Worm (Caenorhabditis elegans) whole organism, L2 larva: ENCODE measurements around the gene gnrr-3.
A peak's percentile ranks its signal among the peaks of the same experiment; 100 is the strongest.

ENCODE experiments used
- C34F6.9 ChIP-seq: fragments of 150-350 bp; optimal IDR thresholded peaks from 2 replicates; lab custom pipeline; 2014; ENCODE audit warnings: missing biosample characterization, missing genetic modification characterization
- F13H6.1 ChIP-seq: sonication (generic microtip); optimal IDR thresholded peaks from 2 replicates; lab custom pipeline; 2016; ENCODE audit warnings: missing genetic modification characterization, missing compliant biosample characterization
- R02D3.7 ChIP-seq: fragments of 150-350 bp; optimal IDR thresholded peaks from 2 replicates; lab custom pipeline; 2014; ENCODE audit warnings: missing biosample characterization, missing genetic modification characterization
- ZK546.5 ChIP-seq: sonication (generic microtip); optimal IDR thresholded peaks from 2 replicates; lab custom pipeline; 2017; ENCODE audit warnings: missing biosample characterization, missing genetic modification characterization
- ama-1 ChIP-seq: fragments of 150-350 bp; optimal IDR thresholded peaks from 2 replicates; lab custom pipeline; 2018; ENCODE audit warnings: inconsistent platforms
- blmp-1 ChIP-seq: sonication (generic microtip); optimal IDR thresholded peaks from 2 replicates; lab custom pipeline; 2017; ENCODE audit warnings: missing genetic modification characterization, mild to moderate bottlenecking, missing compliant biosample characterization, antibody characterized with exemption, moderate library complexity; ENCODE audit not compliant: insufficient read depth
- ceh-16 ChIP-seq: fragments of 150-350 bp; optimal IDR thresholded peaks from 2 replicates; lab custom pipeline; 2014; ENCODE audit warnings: missing biosample characterization, missing genetic modification characterization
- crh-2 ChIP-seq: sonication (generic microtip); optimal IDR thresholded peaks from 2 replicates; lab custom pipeline; 2017; ENCODE audit warnings: missing biosample characterization, missing genetic modification characterization
- egl-27 ChIP-seq: sonication (generic microtip); optimal IDR thresholded peaks from 3 replicates; lab custom pipeline; 2017; ENCODE audit warnings: missing biosample characterization, missing genetic modification reagents, missing genetic modification characterization
- elt-1 ChIP-seq: fragments of 150-350 bp; optimal IDR thresholded peaks from 2 replicates; lab custom pipeline; 2014; ENCODE audit warnings: missing biosample characterization, missing genetic modification characterization
- elt-3 ChIP-seq: sonication (generic microtip); optimal IDR thresholded peaks from 2 replicates; lab custom pipeline; 2017; ENCODE audit warnings: missing biosample characterization, missing genetic modification characterization
- fos-1 ChIP-seq: fragments of 150-350 bp; optimal IDR thresholded peaks from 2 replicates; lab custom pipeline; 2014; ENCODE audit warnings: missing biosample characterization, missing genetic modification characterization
- lin-11 ChIP-seq: fragments of 150-350 bp; sonication (generic microtip); optimal IDR thresholded peaks from 2 replicates; lab custom pipeline; 2014; ENCODE audit warnings: missing biosample characterization, missing genetic modification characterization, inconsistent platforms, mixed read lengths
- lin-39 ChIP-seq: fragments of 150-350 bp; optimal IDR thresholded peaks from 2 replicates; lab custom pipeline; 2014; ENCODE audit warnings: missing biosample characterization, missing genetic modification reagents, missing genetic modification characterization
- lsy-2 ChIP-seq, 2 experiments: fragments of 150-350 bp in 1 of 2; sonication (generic microtip) in 1 of 2; optimal IDR thresholded peaks; 2 replicates each; lab custom pipeline; 2014 to 2017; ENCODE audit warnings: missing biosample characterization in 2 of 2, missing genetic modification characterization in 2 of 2
- mbf-1 ChIP-seq: sonication (generic microtip); optimal IDR thresholded peaks from 2 replicates; lab custom pipeline; 2017; ENCODE audit warnings: missing biosample characterization, missing genetic modification characterization
- mdl-1 ChIP-seq, 2 experiments: fragments of 150-350 bp in 1 of 2; sonication (generic microtip) in 1 of 2; optimal IDR thresholded peaks; 2 replicates each; lab custom pipeline; 2017; ENCODE audit warnings: missing biosample characterization in 2 of 2, missing genetic modification characterization in 2 of 2
- nhr-10 ChIP-seq: sonication (generic microtip); optimal IDR thresholded peaks from 2 replicates; lab custom pipeline; 2017; ENCODE audit warnings: missing biosample characterization, missing genetic modification characterization
- nhr-12 ChIP-seq: fragments of 150-350 bp; optimal IDR thresholded peaks from 2 replicates; lab custom pipeline; 2014; ENCODE audit warnings: missing biosample characterization, missing genetic modification characterization
- nhr-129 ChIP-seq: fragments of 150-350 bp; optimal IDR thresholded peaks from 2 replicates; lab custom pipeline; 2014; ENCODE audit warnings: missing biosample characterization, missing genetic modification characterization
- nhr-21 ChIP-seq: fragments of 150-350 bp; optimal IDR thresholded peaks from 2 replicates; lab custom pipeline; 2014; ENCODE audit warnings: missing biosample characterization, missing genetic modification characterization
- nhr-23 ChIP-seq: fragments of 150-350 bp; optimal IDR thresholded peaks from 2 replicates; lab custom pipeline; 2014; ENCODE audit warnings: missing biosample characterization, missing genetic modification reagents, missing genetic modification characterization
- nhr-237 ChIP-seq: fragments of 150-350 bp; optimal IDR thresholded peaks from 2 replicates; lab custom pipeline; 2014; ENCODE audit warnings: missing biosample characterization, missing genetic modification characterization
- nhr-25 ChIP-seq: fragments of 150-350 bp; sonication (generic microtip); optimal IDR thresholded peaks from 3 replicates; lab custom pipeline; 2014; ENCODE audit warnings: missing biosample characterization, missing genetic modification characterization
- nhr-77 ChIP-seq: fragments of 150-350 bp; optimal IDR thresholded peaks from 2 replicates; lab custom pipeline; 2014; ENCODE audit warnings: missing biosample characterization, missing genetic modification characterization
- sem-4 ChIP-seq: fragments of 150-350 bp; optimal IDR thresholded peaks from 2 replicates; lab custom pipeline; 2014; ENCODE audit warnings: missing biosample characterization, missing genetic modification reagents, missing genetic modification characterization
- skn-1 ChIP-seq: sonication (generic microtip); optimal IDR thresholded peaks from 2 replicates; lab custom pipeline; 2017; ENCODE audit warnings: missing biosample characterization, missing genetic modification characterization
- sma-9 ChIP-seq, 2 experiments: fragments of 150-350 bp in 1 of 2; sonication (generic microtip) in 1 of 2; optimal IDR thresholded peaks; 2 replicates each; lab custom pipeline; 2014 to 2016; ENCODE audit warnings: missing genetic modification characterization in 2 of 2, mild to moderate bottlenecking in 1 of 2, missing biosample characterization in 1 of 2, missing compliant biosample characterization in 1 of 2, missing genetic modification reagents in 1 of 2, moderate library complexity in 1 of 2
- unc-39 ChIP-seq: fragments of 150-350 bp; optimal IDR thresholded peaks from 2 replicates; lab custom pipeline; 2014; ENCODE audit warnings: missing biosample characterization, missing genetic modification characterization
- unc-55 ChIP-seq: fragments of 150-350 bp; sonication (generic microtip); optimal IDR thresholded peaks from 3 replicates; lab custom pipeline; 2014; ENCODE audit warnings: missing biosample characterization, missing genetic modification reagents, missing genetic modification characterization
- unc-62 ChIP-seq: fragments of 150-350 bp; optimal IDR thresholded peaks from 2 replicates; lab custom pipeline; 2014; ENCODE audit warnings: missing biosample characterization, missing genetic modification reagents, missing genetic modification characterization
- ztf-1 ChIP-seq: fragments of 200-800 bp; sonication (Bioruptor generic); conservative IDR thresholded peaks from 2 replicates; pipeline ENCODE4 v1.3.6; 2022; ENCODE audit warnings: missing genetic modification characterization, missing compliant biosample characterization
- ztf-11 ChIP-seq: sonication (generic microtip); optimal IDR thresholded peaks from 2 replicates; lab custom pipeline; 2017; ENCODE audit warnings: missing biosample characterization, missing genetic modification characterization
- ztf-4 ChIP-seq: fragments of 150-350 bp; optimal IDR thresholded peaks from 2 replicates; lab custom pipeline; 2014; ENCODE audit warnings: missing biosample characterization, missing genetic modification characterization

The gnrr-3 gene

DNA sequence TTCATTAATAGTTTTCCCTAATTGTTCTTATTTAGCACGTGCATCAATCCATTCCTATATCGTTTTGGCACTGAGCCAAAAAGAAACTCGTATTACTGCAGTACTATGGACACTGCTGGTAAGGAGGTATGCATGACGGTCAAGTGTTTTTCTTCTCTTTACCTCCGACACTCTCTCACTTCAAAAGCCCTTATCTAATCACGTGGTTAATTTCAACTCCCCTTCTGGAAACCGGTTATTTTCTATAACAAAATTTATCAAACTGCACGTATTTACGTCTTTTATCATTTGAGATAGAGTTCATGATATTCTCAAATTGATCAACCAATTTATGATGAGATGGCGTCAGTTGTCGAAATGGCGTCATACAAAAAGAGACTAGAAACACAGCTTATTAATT lies 2.4 kb downstream of the gnrr-3 start (continued):
- TF ChIP-seq nhr-10 (tag; lab: Kevin White, UChicago) (no peak), R02D3.7 (tag; lab: Kevin White, UChicago) (no peak), F13H6.1 (tag; lab: Kevin White, UChicago) (peak; percentile 73), sma-9 (GFP tag; optimal IDR thresholded peaks at IDR 0.05; lab: Kevin White, UChicago) (peak; percentile 92), sma-9 (tag; optimal IDR thresholded peaks at IDR 0.05; lab: Kevin White, UChicago) (no peak), nhr-21 (peak; percentile 59), unc-62 (GFP tag; lab: Kevin White, UChicago) (no peak), egl-27 (tag; lab: Kevin White, UChicago) (no peak), ZK546.5 (tag; lab: Kevin White, UChicago) (no peak), unc-55 (no peak), lin-11 (tag; lab: Kevin White, UChicago) (no peak), ama-1 (lab: Kevin White, UChicago) (no peak), ztf-4 (tag; lab: Kevin White, UChicago) (no peak), lsy-2 (tag; optimal IDR thresholded peaks at IDR 0.05; lab: Kevin White, UChicago) (no peak), nhr-129 (peak; percentile 47), blmp-1 (peak; percentile 77), nhr-237 (no peak), skn-1 (peak; percentile 4), mdl-1 (tag; optimal IDR thresholded peaks at IDR 0.05; lab: Kevin White, UChicago) (peak in 1 of 2 experiments; percentile 44), C34F6.9 (tag; lab: Kevin White, UChicago) (peak; percentile 33)

DNA sequence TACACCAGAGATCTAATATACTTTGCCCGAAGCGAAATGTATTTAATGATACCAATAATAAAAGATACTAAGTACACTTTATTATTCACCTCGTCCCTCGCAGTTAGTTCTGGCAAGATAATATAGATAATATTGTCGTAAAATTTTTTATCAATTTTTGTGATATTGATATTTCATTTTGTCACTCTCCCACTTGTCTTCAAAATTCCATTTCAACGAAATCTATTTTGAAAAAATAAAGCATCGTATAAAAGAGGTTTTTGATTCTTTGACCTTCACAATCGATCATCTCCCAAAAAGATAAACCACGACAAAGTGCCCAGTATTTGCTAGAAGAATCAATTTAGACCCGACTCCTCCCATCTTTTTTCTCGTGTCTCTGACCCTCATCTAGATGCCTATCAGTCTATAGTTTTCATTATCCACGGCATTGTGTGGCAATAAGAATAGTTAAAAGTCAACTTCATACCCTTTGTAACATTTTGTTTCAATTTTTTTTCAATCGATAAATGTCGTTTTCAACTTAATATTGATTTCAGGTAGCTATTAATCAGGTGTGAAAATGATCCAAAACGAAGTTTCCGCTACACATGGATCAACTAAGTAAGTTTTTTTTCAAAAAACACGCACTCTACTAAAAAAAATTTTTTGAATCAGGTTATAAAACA lies 4.6 kb downstream of the gnrr-3 start, which contains the start of gene cbs-1:
Gene cbs-1 (plus strand): TSS at position 534 of the 668 bp plus-strand sequence.
- TF ChIP-seq nhr-21 (no peak), fos-1 (tag; lab: Kevin White, UChicago) (peak; percentile 65), sma-9 (GFP tag; optimal IDR thresholded peaks at IDR 0.05; lab: Kevin White, UChicago) (peak; percentile 17), sma-9 (tag; optimal IDR thresholded peaks at IDR 0.05; lab: Kevin White, UChicago) (no peak), nhr-25 (tag; lab: Kevin White, UChicago) (peak; percentile 54), nhr-23 (tag; lab: Kevin White, UChicago) (no peak), nhr-237 (no peak), nhr-77 (tag; lab: Kevin White, UChicago) (no peak), ama-1 (lab: Kevin White, UChicago) (peak; percentile 18)

DNA sequence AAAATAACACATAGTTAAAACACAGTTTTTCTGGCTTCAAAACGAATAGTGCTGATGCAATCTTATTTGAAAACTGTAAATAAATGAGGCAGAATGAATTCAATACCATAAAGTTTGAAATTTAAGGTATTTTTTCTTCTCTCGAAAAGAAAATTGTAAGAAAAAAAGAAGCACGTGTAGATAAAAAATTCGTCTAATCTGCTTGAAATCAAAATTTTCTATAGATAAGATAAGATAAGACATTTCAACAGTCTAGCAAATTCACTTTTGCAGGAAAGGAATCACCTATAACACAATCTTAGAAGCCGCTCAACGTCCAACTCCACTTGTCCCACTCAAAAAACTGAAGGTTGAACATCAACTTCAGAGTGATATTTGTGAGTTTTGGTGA lies 5.1 kb downstream of the gnrr-3 start:
- TF ChIP-seq elt-3 (tag; lab: Kevin White, UChicago) (no peak), ztf-11 (no peak), elt-1 (no peak), nhr-129 (no peak), fos-1 (tag; lab: Kevin White, UChicago) (peak; percentile 55), sem-4 (no peak), lin-11 (tag; lab: Kevin White, UChicago) (no peak), blmp-1 (peak; percentile 33), unc-39 (tag; lab: Kevin White, UChicago) (no peak), lin-39 (tag; lab: Kevin White, UChicago) (no peak)

DNA sequence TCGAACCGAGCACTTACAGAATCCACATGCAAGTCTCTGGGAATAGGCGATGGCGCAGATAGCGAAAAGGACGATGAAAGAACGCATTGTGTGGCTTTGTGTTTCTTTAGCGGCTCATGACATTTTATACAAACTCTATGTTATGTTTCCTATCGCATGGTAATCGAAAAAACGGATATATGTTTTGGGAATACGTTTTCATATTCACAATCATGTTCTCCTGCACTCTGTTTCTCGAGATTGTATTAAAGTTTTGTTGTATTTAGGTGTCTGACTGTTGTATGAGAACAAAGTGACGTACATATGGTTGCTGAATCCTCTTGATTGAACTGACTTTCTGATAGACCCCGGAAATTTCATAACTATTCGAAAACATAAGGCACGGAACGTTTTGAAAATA lies 9.1 kb downstream of the gnrr-3 start, which contains the start of gene ZC373.2:
Gene ZC373.2 (minus strand): TSS at position 101 of the 400 bp plus-strand sequence.
- TF ChIP-seq nhr-77 (tag; lab: Kevin White, UChicago) (no peak), lin-11 (tag; lab: Kevin White, UChicago) (no peak), blmp-1 (no peak), crh-2 (tag; lab: Kevin White, UChicago) (no peak), nhr-25 (tag; lab: Kevin White, UChicago) (no peak), egl-27 (tag; lab: Kevin White, UChicago) (no peak), elt-1 (no peak), nhr-12 (tag; lab: Kevin White, UChicago) (no peak), ZK546.5 (tag; lab: Kevin White, UChicago) (no peak), ceh-16 (no peak), unc-55 (no peak), unc-39 (tag; lab: Kevin White, UChicago) (no peak), mbf-1 (tag; lab: Kevin White, UChicago) (no peak), ztf-1 (GFP tag; lab: Robert Waterston, UW) (no peak)
- TF ChIP-seq, all 48 proteins: peak for 0
